Worm (Caenorhabditis elegans) whole organism, L2 larva: Measurements from ENCODE around the gene str-27.

Experiments used
- C34F6.9 ChIP-seq: fragments of 150-350 bp; optimal IDR thresholded peaks from 2 replicates; lab custom pipeline; 2014; ENCODE audit warnings: missing biosample characterization, missing genetic modification characterization
- F13H6.1 ChIP-seq: sonication (generic microtip); optimal IDR thresholded peaks from 2 replicates; lab custom pipeline; 2016; ENCODE audit warnings: missing genetic modification characterization, missing compliant biosample characterization
- Y55F3AM.14 ChIP-seq: fragments of 200-800 bp; sonication (Bioruptor generic); optimal IDR thresholded peaks from 2 replicates; lab custom pipeline; 2018; ENCODE audit warnings: mild to moderate bottlenecking, missing genetic modification characterization, missing compliant biosample characterization
- ZK546.5 ChIP-seq: sonication (generic microtip); optimal IDR thresholded peaks from 2 replicates; lab custom pipeline; 2017; ENCODE audit warnings: missing biosample characterization, missing genetic modification characterization
- alr-1 ChIP-seq: fragments of 150-350 bp; optimal IDR thresholded peaks from 2 replicates; lab custom pipeline; 2014; ENCODE audit warnings: missing biosample characterization, missing genetic modification characterization
- aly-2 ChIP-seq: fragments of 150-350 bp; optimal IDR thresholded peaks from 2 replicates; lab custom pipeline; 2014; ENCODE audit warnings: missing biosample characterization, missing genetic modification characterization
- ama-1 ChIP-seq: fragments of 150-350 bp; optimal IDR thresholded peaks from 2 replicates; lab custom pipeline; 2018; ENCODE audit warnings: inconsistent platforms
- blmp-1 ChIP-seq: sonication (generic microtip); optimal IDR thresholded peaks from 2 replicates; lab custom pipeline; 2017; ENCODE audit warnings: missing genetic modification characterization, mild to moderate bottlenecking, missing compliant biosample characterization, antibody characterized with exemption, moderate library complexity; ENCODE audit not compliant: insufficient read depth
- crh-2 ChIP-seq: sonication (generic microtip); optimal IDR thresholded peaks from 2 replicates; lab custom pipeline; 2017; ENCODE audit warnings: missing biosample characterization, missing genetic modification characterization
- dmd-4 ChIP-seq: sonication (generic microtip); optimal IDR thresholded peaks from 2 replicates; lab custom pipeline; 2017; ENCODE audit warnings: missing biosample characterization, missing genetic modification characterization
- egl-27 ChIP-seq: sonication (generic microtip); optimal IDR thresholded peaks from 3 replicates; lab custom pipeline; 2017; ENCODE audit warnings: missing biosample characterization, missing genetic modification reagents, missing genetic modification characterization
- elt-1 ChIP-seq: fragments of 150-350 bp; optimal IDR thresholded peaks from 2 replicates; lab custom pipeline; 2014; ENCODE audit warnings: missing biosample characterization, missing genetic modification characterization
- fos-1 ChIP-seq: fragments of 150-350 bp; optimal IDR thresholded peaks from 2 replicates; lab custom pipeline; 2014; ENCODE audit warnings: missing biosample characterization, missing genetic modification characterization
- gmeb-1 ChIP-seq: fragments of 150-350 bp; optimal IDR thresholded peaks from 2 replicates; lab custom pipeline; 2014; ENCODE audit warnings: missing biosample characterization, missing genetic modification characterization
- lin-11 ChIP-seq: fragments of 150-350 bp; sonication (generic microtip); optimal IDR thresholded peaks from 2 replicates; lab custom pipeline; 2014; ENCODE audit warnings: missing biosample characterization, missing genetic modification characterization, inconsistent platforms, mixed read lengths
- lin-13 ChIP-seq: fragments of 150-350 bp; optimal IDR thresholded peaks from 2 replicates; lab custom pipeline; 2014; ENCODE audit warnings: missing biosample characterization, missing genetic modification reagents, missing genetic modification characterization
- lin-39 ChIP-seq: fragments of 150-350 bp; optimal IDR thresholded peaks from 2 replicates; lab custom pipeline; 2014; ENCODE audit warnings: missing biosample characterization, missing genetic modification reagents, missing genetic modification characterization
- mab-5 ChIP-seq: fragments of 150-350 bp; optimal IDR thresholded peaks from 2 replicates; lab custom pipeline; 2014; ENCODE audit warnings: missing biosample characterization, missing genetic modification characterization
- mdl-1 ChIP-seq, 2 experiments: fragments of 150-350 bp in 1 of 2; sonication (generic microtip) in 1 of 2; optimal IDR thresholded peaks; 2 replicates each; lab custom pipeline; 2017; ENCODE audit warnings: missing biosample characterization in 2 of 2, missing genetic modification characterization in 2 of 2
- nhr-10 ChIP-seq: sonication (generic microtip); optimal IDR thresholded peaks from 2 replicates; lab custom pipeline; 2017; ENCODE audit warnings: missing biosample characterization, missing genetic modification characterization
- nhr-11 ChIP-seq: fragments of 150-350 bp; optimal IDR thresholded peaks from 2 replicates; lab custom pipeline; 2014; ENCODE audit warnings: missing biosample characterization, missing genetic modification characterization
- nhr-129 ChIP-seq: fragments of 150-350 bp; optimal IDR thresholded peaks from 2 replicates; lab custom pipeline; 2014; ENCODE audit warnings: missing biosample characterization, missing genetic modification characterization
- nhr-237 ChIP-seq: fragments of 150-350 bp; optimal IDR thresholded peaks from 2 replicates; lab custom pipeline; 2014; ENCODE audit warnings: missing biosample characterization, missing genetic modification characterization
- nhr-25 ChIP-seq: fragments of 150-350 bp; sonication (generic microtip); optimal IDR thresholded peaks from 3 replicates; lab custom pipeline; 2014; ENCODE audit warnings: missing biosample characterization, missing genetic modification characterization
- nhr-6 ChIP-seq: fragments of 150-350 bp; optimal IDR thresholded peaks from 2 replicates; lab custom pipeline; 2014; ENCODE audit warnings: missing biosample characterization, missing genetic modification characterization
- nhr-77 ChIP-seq: fragments of 150-350 bp; optimal IDR thresholded peaks from 2 replicates; lab custom pipeline; 2014; ENCODE audit warnings: missing biosample characterization, missing genetic modification characterization
- skn-1 ChIP-seq: sonication (generic microtip); optimal IDR thresholded peaks from 2 replicates; lab custom pipeline; 2017; ENCODE audit warnings: missing biosample characterization, missing genetic modification characterization
- sma-3 ChIP-seq: sonication (generic microtip); optimal IDR thresholded peaks from 2 replicates; lab custom pipeline; 2016; ENCODE audit warnings: missing genetic modification reagents, missing genetic modification characterization, missing compliant biosample characterization
- snpc-4 ChIP-seq: fragments of 150-350 bp; optimal IDR thresholded peaks from 2 replicates; lab custom pipeline; 2014; ENCODE audit warnings: missing biosample characterization, missing genetic modification characterization
- unc-39 ChIP-seq: fragments of 150-350 bp; optimal IDR thresholded peaks from 2 replicates; lab custom pipeline; 2014; ENCODE audit warnings: missing biosample characterization, missing genetic modification characterization
- unc-55 ChIP-seq: fragments of 150-350 bp; sonication (generic microtip); optimal IDR thresholded peaks from 3 replicates; lab custom pipeline; 2014; ENCODE audit warnings: missing biosample characterization, missing genetic modification reagents, missing genetic modification characterization
- unc-62 ChIP-seq: fragments of 150-350 bp; optimal IDR thresholded peaks from 2 replicates; lab custom pipeline; 2014; ENCODE audit warnings: missing biosample characterization, missing genetic modification reagents, missing genetic modification characterization
- zag-1 ChIP-seq: fragments of 150-350 bp; optimal IDR thresholded peaks from 2 replicates; lab custom pipeline; 2014; ENCODE audit warnings: missing biosample characterization, missing genetic modification characterization
- ztf-1 ChIP-seq: fragments of 200-800 bp; sonication (Bioruptor generic); conservative IDR thresholded peaks from 2 replicates; pipeline ENCODE4 v1.3.6; 2022; ENCODE audit warnings: missing genetic modification characterization, missing compliant biosample characterization
- ztf-11 ChIP-seq: sonication (generic microtip); optimal IDR thresholded peaks from 2 replicates; lab custom pipeline; 2017; ENCODE audit warnings: missing biosample characterization, missing genetic modification characterization

str-27 gene

ce11 chrV:15698099-15698498, 37.5 kb downstream of the str-27 start, which contains the start of gene srx-29:
Gene srx-29 (minus strand): TSS chrV:15698199.
- TF ChIP-seq unc-55: no peak
- no peak for TF ChIP-seq dmd-4 (tag; lab: Kevin White, UChicago)
- TF ChIP-seq mdl-1 (tag; optimal IDR thresholded peaks at IDR 0.05; lab: Kevin White, UChicago): no peak
- TF ChIP-seq C34F6.9 (tag; lab: Kevin White, UChicago): no peak
- TF ChIP-seq nhr-77: no peak
- TF ChIP-seq Y55F3AM.14 (GFP tag; lab: Kevin White, UChicago): no peak
- no peak for TF ChIP-seq nhr-129
- no peak for TF ChIP-seq nhr-237 (tag; lab: Kevin White, UChicago)
- no peak for TF ChIP-seq aly-2 (tag; lab: Kevin White, UChicago)
- TF ChIP-seq unc-39 (tag; lab: Kevin White, UChicago): no peak
- TF ChIP-seq F13H6.1 (tag; lab: Kevin White, UChicago): no peak
- TF ChIP-seq snpc-4: no peak
- TF ChIP-seq lin-39 (tag; lab: Kevin White, UChicago): no peak
- TF ChIP-seq unc-62 (GFP tag; lab: Kevin White, UChicago): no peak
- no peak for TF ChIP-seq nhr-11 (tag; lab: Kevin White, UChicago)
- TF ChIP-seq lin-13 (GFP tag; lab: Kevin White, UChicago): no peak
- TF ChIP-seq zag-1 (tag; lab: Kevin White, UChicago): no peak

- TF ChIP-seq aly-2 (tag; lab: Kevin White, UChicago): no peak
- TF ChIP-seq C34F6.9 (tag; lab: Kevin White, UChicago): no peak
- TF ChIP-seq nhr-10 (tag; lab: Kevin White, UChicago): no peak
- no peak for TF ChIP-seq ama-1 (lab: Kevin White, UChicago)
- no peak for TF ChIP-seq lin-11 (tag; lab: Kevin White, UChicago)
- TF ChIP-seq sma-3 (GFP tag; lab: Kevin White, UChicago): no peak
- TF ChIP-seq dmd-4 (tag; lab: Kevin White, UChicago): no peak
- TF ChIP-seq mab-5: no peak
- no peak for TF ChIP-seq elt-1 (tag; lab: Kevin White, UChicago)
- TF ChIP-seq egl-27: no peak
- no peak for TF ChIP-seq nhr-25 (tag; lab: Kevin White, UChicago)
- TF ChIP-seq ztf-1 (GFP tag; lab: Robert Waterston, UW): no peak
- TF ChIP-seq crh-2 (tag; lab: Kevin White, UChicago): no peak
- TF ChIP-seq gmeb-1 (tag; lab: Kevin White, UChicago): no peak
- TF ChIP-seq, all 48 proteins: peak for 0
Observed at ce11 chrV:15693682-15694081, 41.9 kb downstream of the str-27 start, which contains the start of gene nhr-198. Gene nhr-198 (plus strand): TSS chrV:15693994.

ce11 chrV:15689952-15690351, 45.7 kb downstream of the str-27 start, which contains the start of gene nhr-268:
Gene nhr-268 (plus strand): TSS chrV:15690252.
- no peak for TF ChIP-seq ama-1 (lab: Kevin White, UChicago)
- no peak for TF ChIP-seq nhr-10 (tag; lab: Kevin White, UChicago)
- TF ChIP-seq skn-1 (tag; lab: Kevin White, UChicago): no peak
- no peak for TF ChIP-seq sma-3 (GFP tag; lab: Kevin White, UChicago)
- TF ChIP-seq nhr-237 (tag; lab: Kevin White, UChicago): no peak
- TF ChIP-seq mdl-1 (tag; optimal IDR thresholded peaks at IDR 0.05; lab: Kevin White, UChicago): no peak
- no peak for TF ChIP-seq ztf-11 (tag; lab: Kevin White, UChicago)
- TF ChIP-seq unc-39 (tag; lab: Kevin White, UChicago): no peak
- no peak for TF ChIP-seq alr-1
- TF ChIP-seq gmeb-1 (tag; lab: Kevin White, UChicago): no peak
- no peak for TF ChIP-seq unc-55
- TF ChIP-seq snpc-4: no peak
- TF ChIP-seq nhr-11 (tag; lab: Kevin White, UChicago): no peak
- no peak for TF ChIP-seq nhr-25 (tag; lab: Kevin White, UChicago)
- no peak for TF ChIP-seq F13H6.1 (tag; lab: Kevin White, UChicago)
- TF ChIP-seq dmd-4 (tag; lab: Kevin White, UChicago): no peak

- no peak for TF ChIP-seq ama-1 (lab: Kevin White, UChicago)
- TF ChIP-seq nhr-77: no peak
- no peak for TF ChIP-seq alr-1
- TF ChIP-seq nhr-6: no peak
- no peak for TF ChIP-seq lin-13 (GFP tag; lab: Kevin White, UChicago)
- TF ChIP-seq sma-3 (GFP tag; lab: Kevin White, UChicago): no peak
- no peak for TF ChIP-seq snpc-4
- TF ChIP-seq blmp-1 (tag; lab: Kevin White, UChicago): no peak
- TF ChIP-seq crh-2 (tag; lab: Kevin White, UChicago): no peak
- no peak for TF ChIP-seq ZK546.5 (tag; lab: Kevin White, UChicago)
- TF ChIP-seq fos-1 (tag; lab: Kevin White, UChicago): no peak
- TF ChIP-seq nhr-11 (tag; lab: Kevin White, UChicago): no peak
Observed at ce11 chrV:15687660-15688059, 48.0 kb downstream of the str-27 start, which contains the start of gene nhr-197. Gene nhr-197 (plus strand): TSS chrV:15687960.
